Worm (Caenorhabditis elegans) whole organism, L3 larva: Measurements from ENCODE around the gene algn-9.

ENCODE experiments used
- ama-1 ChIP-seq: fragments of 150-350 bp; optimal IDR thresholded peaks from 2 replicates; lab custom pipeline; 2018
- ceh-16 ChIP-seq: sonication (generic microtip); optimal IDR thresholded peaks from 2 replicates; lab custom pipeline; 2017; ENCODE audit warnings: missing biosample characterization, missing genetic modification characterization
- ceh-28 ChIP-seq: fragments of 150-350 bp; optimal IDR thresholded peaks from 2 replicates; lab custom pipeline; 2014; ENCODE audit warnings: missing biosample characterization, missing genetic modification reagents, missing genetic modification characterization
- ceh-82 ChIP-seq: fragments of 150-350 bp; optimal IDR thresholded peaks from 2 replicates; lab custom pipeline; 2014; ENCODE audit warnings: missing biosample characterization, missing genetic modification characterization
- ceh-9 ChIP-seq: sonication (generic microtip); optimal IDR thresholded peaks from 2 replicates; lab custom pipeline; 2018; ENCODE audit warnings: missing biosample characterization, missing genetic modification characterization
- egl-27 ChIP-seq: sonication (generic microtip); optimal IDR thresholded peaks from 4 replicates; lab custom pipeline; 2017; ENCODE audit warnings: missing biosample characterization, missing genetic modification reagents, missing genetic modification characterization
- egl-5 ChIP-seq: fragments of 150-350 bp; optimal IDR thresholded peaks from 2 replicates; lab custom pipeline; 2017; ENCODE audit warnings: missing biosample characterization, missing genetic modification reagents, missing genetic modification characterization, inconsistent platforms
- elt-2 ChIP-seq: sonication (generic microtip); optimal IDR thresholded peaks from 2 replicates; lab custom pipeline; 2016; ENCODE audit warnings: missing genetic modification reagents, mild to moderate bottlenecking, missing genetic modification characterization, missing compliant biosample characterization
- elt-3 ChIP-seq, 3 experiments: fragments of 150-350 bp in 1 of 3; sonication (generic microtip) in 2 of 3; optimal IDR thresholded peaks; 2 replicates in 2 of 3; 4 replicates in 1 of 3; lab custom pipeline; 2014 to 2017; ENCODE audit warnings: missing biosample characterization in 3 of 3, missing genetic modification characterization in 3 of 3
- eor-1 ChIP-seq, 2 experiments: fragments of 150-350 bp; optimal IDR thresholded peaks; 2 replicates each; lab custom pipeline; 2014 to 2018; ENCODE audit warnings: missing biosample characterization in 2 of 2, missing genetic modification characterization in 2 of 2
- fkh-10 ChIP-seq: sonication (generic microtip); optimal IDR thresholded peaks from 2 replicates; lab custom pipeline; 2017; ENCODE audit warnings: missing biosample characterization, missing genetic modification reagents, missing genetic modification characterization
- fos-1 ChIP-seq: fragments of 150-350 bp; optimal IDR thresholded peaks from 2 replicates; lab custom pipeline; 2014; ENCODE audit warnings: missing biosample characterization, missing genetic modification characterization
- hmg-11 ChIP-seq: sonication (generic microtip); optimal IDR thresholded peaks from 2 replicates; lab custom pipeline; 2016; ENCODE audit warnings: missing genetic modification characterization, missing compliant biosample characterization
- jun-1 ChIP-seq: fragments of 150-350 bp; optimal IDR thresholded peaks from 2 replicates; lab custom pipeline; 2014; ENCODE audit warnings: missing biosample characterization, missing genetic modification reagents, missing genetic modification characterization
- lin-15B ChIP-seq: fragments of 150-350 bp; optimal IDR thresholded peaks from 2 replicates; lab custom pipeline; 2014; ENCODE audit warnings: missing biosample characterization, missing genetic modification characterization
- lin-39 ChIP-seq: fragments of 150-350 bp; optimal IDR thresholded peaks from 2 replicates; lab custom pipeline; 2018; ENCODE audit warnings: missing biosample characterization, missing genetic modification reagents, missing genetic modification characterization
- lsy-12 ChIP-seq: sonication (generic microtip); optimal IDR thresholded peaks from 2 replicates; lab custom pipeline; 2016; ENCODE audit warnings: mild to moderate bottlenecking, missing genetic modification characterization, missing compliant biosample characterization
- mdl-1 ChIP-seq: fragments of 150-350 bp; optimal IDR thresholded peaks from 2 replicates; lab custom pipeline; 2014; ENCODE audit warnings: missing biosample characterization, missing genetic modification characterization
- nhr-11 ChIP-seq: fragments of 150-350 bp; optimal IDR thresholded peaks from 2 replicates; lab custom pipeline; 2014; ENCODE audit warnings: missing biosample characterization, missing genetic modification characterization
- nhr-23 ChIP-seq: fragments of 150-350 bp; optimal IDR thresholded peaks from 2 replicates; lab custom pipeline; 2014; ENCODE audit warnings: missing biosample characterization, missing genetic modification reagents, missing genetic modification characterization
- nhr-237 ChIP-seq: fragments of 150-350 bp; optimal IDR thresholded peaks from 2 replicates; lab custom pipeline; 2014; ENCODE audit warnings: missing biosample characterization, missing genetic modification characterization
- nhr-43 ChIP-seq: sonication (generic microtip); optimal IDR thresholded peaks from 2 replicates; lab custom pipeline; 2016; ENCODE audit warnings: mild to moderate bottlenecking, missing genetic modification characterization, missing compliant biosample characterization; ENCODE audit not compliant: poor library complexity, severe bottlenecking
- nhr-67 ChIP-seq: fragments of 150-350 bp; optimal IDR thresholded peaks from 2 replicates; lab custom pipeline; 2014; ENCODE audit warnings: missing biosample characterization, missing genetic modification characterization
- nhr-76 ChIP-seq: fragments of 150-350 bp; sonication (generic microtip); optimal IDR thresholded peaks from 5 replicates; lab custom pipeline; 2014; ENCODE audit warnings: missing biosample characterization, missing genetic modification characterization
- nhr-77 ChIP-seq: fragments of 150-350 bp; optimal IDR thresholded peaks from 2 replicates; lab custom pipeline; 2014; ENCODE audit warnings: missing biosample characterization, missing genetic modification characterization
- pha-4 ChIP-seq: fragments of 150-350 bp; optimal IDR thresholded peaks from 2 replicates; lab custom pipeline; 2014; ENCODE audit warnings: missing biosample characterization, missing genetic modification reagents, missing genetic modification characterization
- pqm-1 ChIP-seq: fragments of 150-350 bp; optimal IDR thresholded peaks from 2 replicates; lab custom pipeline; 2017; ENCODE audit warnings: missing biosample characterization, missing genetic modification characterization, inconsistent platforms
- sea-2 ChIP-seq: fragments of 150-350 bp; sonication (generic microtip); optimal IDR thresholded peaks from 4 replicates; lab custom pipeline; 2014; ENCODE audit warnings: missing biosample characterization, missing genetic modification reagents, missing genetic modification characterization
- tbx-2 ChIP-seq: sonication (generic microtip); optimal IDR thresholded peaks from 2 replicates; lab custom pipeline; 2016; ENCODE audit warnings: mild to moderate bottlenecking, missing genetic modification characterization, missing compliant biosample characterization
- unc-39 ChIP-seq: sonication (generic microtip); optimal IDR thresholded peaks from 4 replicates; lab custom pipeline; 2017; ENCODE audit warnings: missing biosample characterization, missing genetic modification characterization
- unc-62 ChIP-seq: fragments of 150-350 bp; sonication (generic microtip); optimal IDR thresholded peaks from 4 replicates; lab custom pipeline; 2014; ENCODE audit warnings: missing biosample characterization, missing genetic modification reagents, missing genetic modification characterization
- zag-1 ChIP-seq: fragments of 150-350 bp; optimal IDR thresholded peaks from 2 replicates; lab custom pipeline; 2014; ENCODE audit warnings: missing biosample characterization, missing genetic modification characterization
- ztf-11 ChIP-seq: fragments of 150-350 bp; optimal IDR thresholded peaks from 2 replicates; lab custom pipeline; 2014; ENCODE audit warnings: missing biosample characterization, missing genetic modification characterization
- ztf-4 ChIP-seq: fragments of 150-350 bp; optimal IDR thresholded peaks from 2 replicates; lab custom pipeline; 2014; ENCODE audit warnings: missing biosample characterization, missing genetic modification characterization

The algn-9 gene

ce11 chrII:10592452-10592851 lies 8.3 kb downstream of the algn-9 start, which contains the start of gene crn-5:
Gene crn-5, plus strand, starts transcription at chrII:10592752.
- no peak for TF ChIP-seq ceh-82 (tag; lab: Kevin White, UChicago)

ce11 chrII:10594312-10594711 lies 10.2 kb downstream of the algn-9 start:
- TF ChIP-seq nhr-76 = no peak
- TF ChIP-seq lsy-12 (tag; lab: Kevin White, UChicago) = no peak
- no peak for TF ChIP-seq unc-39 (tag; lab: Kevin White, UChicago)
- TF ChIP-seq ceh-16 = no peak
- TF ChIP-seq jun-1 (tag; lab: Kevin White, UChicago) = no peak
- no peak for TF ChIP-seq lin-15B (tag; lab: Kevin White, UChicago)
- TF ChIP-seq sea-2 (GFP tag; lab: Kevin White, UChicago) = no peak
- TF ChIP-seq unc-62 (GFP tag; lab: Kevin White, UChicago) = no peak
- no peak for TF ChIP-seq pqm-1 (tag; lab: Kevin White, UChicago)
- TF ChIP-seq ceh-9 = no peak
- TF ChIP-seq egl-5 (tag; lab: Kevin White, UChicago) = no peak
- TF ChIP-seq nhr-67 = no peak
- no peak for TF ChIP-seq fos-1 (tag; lab: Kevin White, UChicago)

ce11 chrII:10594758-10595157 lies 10.6 kb downstream of the algn-9 start, which contains the start of gene C14A4.6:
Gene C14A4.6, minus strand, starts transcription at chrII:10594776.
- peak; percentile 92 for TF ChIP-seq elt-2 (tag; lab: Kevin White, UChicago)
- no peak for TF ChIP-seq nhr-67
- TF ChIP-seq pha-4 (tag; lab: Kevin White, UChicago) = peak; percentile 33
- peak; percentile 70 for TF ChIP-seq pqm-1 (tag; lab: Kevin White, UChicago)

ce11 chrII:10596462-10596861 lies 12.3 kb downstream of the algn-9 start, which contains the start of gene C14A4.7:
Gene C14A4.7, minus strand, starts transcription at chrII:10596562.
- TF ChIP-seq ama-1 (no peak), eor-1 (tag; optimal IDR thresholded peaks at IDR 0.05; lab: Kevin White, UChicago) (no peak), hmg-11 (tag; lab: Kevin White, UChicago) (no peak), fos-1 (tag; lab: Kevin White, UChicago) (no peak), unc-39 (tag; lab: Kevin White, UChicago) (no peak), elt-2 (tag; lab: Kevin White, UChicago) (peak; percentile 16), zag-1 (no peak)

ce11 chrII:10598039-10598438 lies 13.9 kb downstream of the algn-9 start, which contains the start of gene C14A4.8:
Gene C14A4.8, minus strand, starts transcription at chrII:10598139.
- no peak for TF ChIP-seq nhr-23
- TF ChIP-seq nhr-237 (tag; lab: Kevin White, UChicago) = no peak
- TF ChIP-seq fkh-10 (GFP tag; lab: Kevin White, UChicago) = no peak
- no peak for TF ChIP-seq egl-27 (tag; lab: Kevin White, UChicago)
- no peak for TF ChIP-seq ztf-4 (tag; lab: Kevin White, UChicago)
- TF ChIP-seq nhr-67 = no peak
- TF ChIP-seq nhr-11 = no peak
- no peak for TF ChIP-seq sea-2 (GFP tag; lab: Kevin White, UChicago)
- TF ChIP-seq lin-39 = no peak
- TF ChIP-seq ceh-28 (tag; lab: Kevin White, UChicago) = no peak
- no peak for TF ChIP-seq tbx-2 (tag; lab: Kevin White, UChicago)
- no peak for TF ChIP-seq mdl-1 (tag; lab: Kevin White, UChicago)
- no peak for TF ChIP-seq elt-3 (tag; optimal IDR thresholded peaks at IDR 0.05; lab: Kevin White, UChicago)
- no peak for TF ChIP-seq zag-1
- TF ChIP-seq ztf-11 (tag; lab: Kevin White, UChicago) = no peak
- no peak for TF ChIP-seq nhr-77
- TF ChIP-seq unc-62 (GFP tag; lab: Kevin White, UChicago) = no peak

- no peak for TF ChIP-seq nhr-43 (tag; lab: Kevin White, UChicago)
- TF ChIP-seq nhr-23 = peak; percentile 17
- peak; percentile 11 to 84 (median 62) for TF ChIP-seq elt-3 (tag; optimal IDR thresholded peaks at IDR 0.05; lab: Kevin White, UChicago)
These were observed 14.8 kb downstream of the algn-9 start, which contains the start of gene C14A4.9 for ce11 chrII:10598970-10599369. Gene C14A4.9, plus strand, starts transcription at chrII:10599337.
